Worm (Caenorhabditis elegans): Measurements from ENCODE around the gene jmjd-5.

jmjd-5 gene

DNA sequence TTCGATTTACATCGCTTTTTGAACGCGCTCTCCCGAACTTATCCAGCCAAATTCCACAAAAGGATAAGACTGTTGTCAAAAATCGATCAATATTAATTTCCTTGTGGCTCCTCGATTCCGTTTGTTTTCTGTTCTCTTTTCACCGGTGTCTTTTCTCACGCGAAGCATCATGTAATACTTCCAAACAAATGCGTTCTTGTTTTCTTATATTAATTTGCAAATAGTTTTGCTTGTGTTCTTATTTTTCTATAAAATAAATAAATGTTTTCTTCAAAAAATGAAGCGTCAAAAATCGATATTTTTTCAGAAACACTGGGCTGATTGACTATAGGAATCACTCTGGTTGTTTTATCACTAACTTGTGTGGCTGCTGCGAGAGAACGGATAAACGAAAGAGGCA lies 13.7 kb upstream of the jmjd-5 start, which contains the start of gene math-33:
Gene math-33 (plus strand): TSS at position 301 of the 400 bp plus-strand sequence.
- TF ChIP-seq fkh-10 (GFP tag; optimal IDR thresholded peaks at IDR 0.05) (no peak), nhr-19 (GFP tag; conservative IDR thresholded peaks at IDR 0.05) (no peak), lin-35 (GFP tag; optimal IDR thresholded peaks at IDR 0.05) (no peak), lir-3 (tag; optimal IDR thresholded peaks at IDR 0.05; ENCODE audit: poor library complexity) (no peak), tbx-2 (tag; optimal IDR thresholded peaks at IDR 0.05) (no peak), C04F5.9 (tag; optimal IDR thresholded peaks at IDR 0.05) (no peak), snu-23 (GFP tag; optimal IDR thresholded peaks at IDR 0.05) (no peak), lin-15B (tag; optimal IDR thresholded peaks at IDR 0.05) (no peak), unc-86 (tag; optimal IDR thresholded peaks at IDR 0.05) (no peak), lsy-2 (tag; optimal IDR thresholded peaks at IDR 0.05) (no peak), egl-27 (tag; optimal IDR thresholded peaks at IDR 0.05) (no peak), unc-62 (GFP tag; optimal IDR thresholded peaks at IDR 0.05) (no peak), nhr-84 (tag; optimal IDR thresholded peaks at IDR 0.05) (no peak), egl-13 (tag; optimal IDR thresholded peaks at IDR 0.05) (no peak), zag-1 (tag; optimal IDR thresholded peaks at IDR 0.05) (no peak), vab-15 (tag; optimal IDR thresholded peaks at IDR 0.05) (no peak)

- TF ChIP-seq ets-5 (GFP tag; IDR thresholded peaks at IDR 0.05) (no peak), fkh-10 (GFP tag; optimal IDR thresholded peaks at IDR 0.05) (no peak), elt-2 (tag; optimal IDR thresholded peaks at IDR 0.05) (no peak), unc-62 (GFP tag; optimal IDR thresholded peaks at IDR 0.05) (no peak), nhr-71 (tag; optimal IDR thresholded peaks at IDR 0.05) (peak; percentile 56), C34B4.2 (tag; optimal IDR thresholded peaks at IDR 0.05) (no peak), ama-1 (optimal IDR thresholded peaks at IDR 0.05) (peak; percentile 20), C04F5.9 (tag; optimal IDR thresholded peaks at IDR 0.05) (no peak), rnt-1 (tag; optimal IDR thresholded peaks at IDR 0.05) (no peak), nhr-28 (tag; optimal IDR thresholded peaks at IDR 0.05) (no peak), nhr-90 (tag; optimal IDR thresholded peaks at IDR 0.05; ENCODE audit: poor library complexity) (peak; percentile 61), xbp-1 (tag; optimal IDR thresholded peaks at IDR 0.05) (no peak), fkh-8 (tag; optimal IDR thresholded peaks at IDR 0.05) (no peak), lin-35 (GFP tag; optimal IDR thresholded peaks at IDR 0.05) (peak in 1 of 2 experiments; percentile 11), snu-23 (GFP tag; optimal IDR thresholded peaks at IDR 0.05) (no peak), ztf-4 (tag; optimal IDR thresholded peaks at IDR 0.05) (peak; percentile 60), nhr-20 (tag; optimal IDR thresholded peaks at IDR 0.05) (peak; percentile 16), nhr-47 (tag; optimal IDR thresholded peaks at IDR 0.05) (peak; percentile 15), isw-1 (GFP tag; IDR thresholded peaks at IDR 0.05) (no peak), efl-1 (optimal IDR thresholded peaks at IDR 0.05) (peak in 1 of 2 experiments; percentile 15), efl-1 (GFP tag; optimal IDR thresholded peaks at IDR 0.05 in 1 of 2) (peak in 1 of 2 experiments; percentile 71), grh-1 (GFP tag; IDR thresholded peaks at IDR 0.05) (no peak), tbx-2 (tag; optimal IDR thresholded peaks at IDR 0.05) (no peak), ztf-11 (tag; optimal IDR thresholded peaks at IDR 0.05) (peak in 1 of 2 experiments; percentile 3), sox-4 (tag; optimal IDR thresholded peaks at IDR 0.05) (no peak)
These were observed 9.0 kb upstream of the jmjd-5 start for ce11 chrV:11118179-11118725.

- TF ChIP-seq nhr-90 (tag; optimal IDR thresholded peaks at IDR 0.05; ENCODE audit: poor library complexity): peak; percentile 9
- no peak for TF ChIP-seq lin-14 (GFP tag; optimal IDR thresholded peaks at IDR 0.05)
- TF ChIP-seq hpl-2 (GFP tag; optimal IDR thresholded peaks at IDR 0.05): no peak
- TF ChIP-seq nhr-71 (tag; optimal IDR thresholded peaks at IDR 0.05): peak; percentile 20
- TF ChIP-seq efl-1 (optimal IDR thresholded peaks at IDR 0.05): no peak
- TF ChIP-seq efl-1 (GFP tag; optimal IDR thresholded peaks at IDR 0.05 in 1 of 2): peak in 1 of 2 experiments; percentile 28
- no peak for TF ChIP-seq unc-30 (tag; optimal IDR thresholded peaks at IDR 0.05)
- TF ChIP-seq mep-1 (tag; optimal IDR thresholded peaks at IDR 0.05): no peak
- no peak for TF ChIP-seq nhr-20 (tag; optimal IDR thresholded peaks at IDR 0.05)
- no peak for TF ChIP-seq C04F5.9 (tag; optimal IDR thresholded peaks at IDR 0.05)
- no peak for TF ChIP-seq mdl-1 (tag; optimal IDR thresholded peaks at IDR 0.05)
- TF ChIP-seq isw-1 (GFP tag; IDR thresholded peaks at IDR 0.05): no peak
- TF ChIP-seq sptf-1 (tag; optimal IDR thresholded peaks at IDR 0.05): no peak
- no peak for TF ChIP-seq lin-35 (GFP tag; optimal IDR thresholded peaks at IDR 0.05)
- peak; percentile 32 for TF ChIP-seq nhr-85 (tag)
- peak; percentile 87 for TF ChIP-seq ama-1 (optimal IDR thresholded peaks at IDR 0.05)
- TF ChIP-seq zip-4 (GFP tag; optimal IDR thresholded peaks at IDR 0.05): no peak
- no peak for TF ChIP-seq nhr-12 (tag; optimal IDR thresholded peaks at IDR 0.05)
- TF ChIP-seq egl-27 (tag; optimal IDR thresholded peaks at IDR 0.05): no peak
- no peak for TF ChIP-seq tlp-1 (tag; optimal IDR thresholded peaks at IDR 0.05)
- no peak for TF ChIP-seq lir-3 (tag; optimal IDR thresholded peaks at IDR 0.05; ENCODE audit: poor library complexity)
These were observed 8.0 kb upstream of the jmjd-5 start, which contains the start of gene scb-1 for ce11 chrV:11119294-11119755. Gene scb-1 (minus strand): TSS chrV:11119705.

Measured in whole organism, L1 larva.